Worm (Caenorhabditis elegans): ENCODE results near the gene snb-2.

Gene snb-2

DNA sequence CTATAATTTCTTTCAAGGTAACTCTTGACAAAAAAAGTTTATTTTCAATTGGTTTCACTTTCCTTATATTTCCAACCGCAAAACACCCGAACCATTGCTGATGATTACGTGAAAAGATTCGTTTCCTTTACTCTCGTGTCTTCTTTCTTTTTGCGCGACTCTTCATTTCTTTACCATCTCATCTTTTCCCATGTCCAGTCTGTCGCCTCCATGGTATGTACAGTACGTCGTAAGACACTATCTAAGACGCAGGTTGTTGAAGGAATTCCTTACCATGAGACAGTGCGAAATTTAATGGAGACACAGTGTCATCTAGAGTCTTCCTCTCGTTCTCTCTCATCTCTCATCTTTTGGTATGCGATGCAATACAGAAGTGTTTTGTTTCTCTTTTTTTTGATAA, 45.5 kb downstream of the snb-2 start:
- peak; percentile 15 for TF ChIP-seq repo-1 (tag; optimal IDR thresholded peaks at IDR 0.05)
- no peak for TF ChIP-seq madf-8 (GFP tag; conservative IDR thresholded peaks at IDR 0.05)
- no peak for TF ChIP-seq hsf-1 (GFP tag; IDR thresholded peaks at IDR 0.05)
- TF ChIP-seq mes-4 (tag; optimal IDR thresholded peaks at IDR 0.05): no peak
- TF ChIP-seq attf-5 (GFP tag; optimal IDR thresholded peaks at IDR 0.05): peak; percentile 48
- peak; percentile 59 for TF ChIP-seq nhr-80 (tag; optimal IDR thresholded peaks at IDR 0.05)
- TF ChIP-seq rpc-1 (optimal IDR thresholded peaks at IDR 0.05): no peak
- TF ChIP-seq rpc-1 (tag; optimal IDR thresholded peaks at IDR 0.05): no peak
- TF ChIP-seq let-607 (tag; optimal IDR thresholded peaks at IDR 0.05): peak in 1 of 2 experiments; percentile 14
- peak; percentile 12 for TF ChIP-seq lin-54 (GFP tag; optimal IDR thresholded peaks at IDR 0.05)
- peak; percentile 49 for TF ChIP-seq lin-40 (tag; optimal IDR thresholded peaks at IDR 0.05)
- peak; percentile 34 for TF ChIP-seq ceh-27 (GFP tag; optimal IDR thresholded peaks at IDR 0.05)
- TF ChIP-seq F52B5.7 (tag; optimal IDR thresholded peaks at IDR 0.05): no peak
- TF ChIP-seq somi-1 (GFP tag; optimal IDR thresholded peaks at IDR 0.05): peak; percentile 50
- TF ChIP-seq nfya-1 (tag; optimal IDR thresholded peaks at IDR 0.05; ENCODE audit: borderline replicate concordance, insufficient read depth): no peak
- TF ChIP-seq snpc-4 (GFP tag; optimal IDR thresholded peaks at IDR 0.05): no peak
- TF ChIP-seq snpc-4 (tag; optimal IDR thresholded peaks at IDR 0.05): peak in 1 of 4 experiments; percentile 29
- TF ChIP-seq cebp-1 (GFP tag; IDR thresholded peaks at IDR 0.05): no peak
- TF ChIP-seq cebp-1 (tag; optimal IDR thresholded peaks at IDR 0.05): peak; percentile 56
- TF ChIP-seq hmg-1.2 (GFP tag; IDR thresholded peaks at IDR 0.05): peak; percentile 66; the same call in 1 of the 2 replicates
- no peak for TF ChIP-seq F49E8.2 (tag; optimal IDR thresholded peaks at IDR 0.05; ENCODE audit: insufficient read depth)
- no peak for TF ChIP-seq ceh-100 (GFP tag; IDR thresholded peaks at IDR 0.05)
- TF ChIP-seq tbp1 (GFP tag; optimal IDR thresholded peaks at IDR 0.05): peak; percentile 20
- peak; percentile 9 for TF ChIP-seq ztf-18 (tag; optimal IDR thresholded peaks at IDR 0.05)
- peak; percentile 35; the same call in 1 of the 2 replicates for TF ChIP-seq dox-1 (GFP tag; IDR thresholded peaks at IDR 0.05)
- no peak for TF ChIP-seq nhr-179 (tag; optimal IDR thresholded peaks at IDR 0.05)
- no peak for TF ChIP-seq ceh-79 (tag; optimal IDR thresholded peaks at IDR 0.05)
- TF ChIP-seq ZK185.1 (tag; optimal IDR thresholded peaks at IDR 0.05; ENCODE audit: poor library complexity, severe bottlenecking): peak; percentile 43
- TF ChIP-seq Y56A3A.18 (GFP tag; IDR thresholded peaks at IDR 0.05): 0 out of 2 replicates have a peak, but pooled peaks have one; percentile 64
- no peak for TF ChIP-seq ztf-6 (GFP tag; IDR thresholded peaks at IDR 0.05)
- TF ChIP-seq unc-62 (GFP tag; optimal IDR thresholded peaks at IDR 0.05): peak; percentile 46

DNA sequence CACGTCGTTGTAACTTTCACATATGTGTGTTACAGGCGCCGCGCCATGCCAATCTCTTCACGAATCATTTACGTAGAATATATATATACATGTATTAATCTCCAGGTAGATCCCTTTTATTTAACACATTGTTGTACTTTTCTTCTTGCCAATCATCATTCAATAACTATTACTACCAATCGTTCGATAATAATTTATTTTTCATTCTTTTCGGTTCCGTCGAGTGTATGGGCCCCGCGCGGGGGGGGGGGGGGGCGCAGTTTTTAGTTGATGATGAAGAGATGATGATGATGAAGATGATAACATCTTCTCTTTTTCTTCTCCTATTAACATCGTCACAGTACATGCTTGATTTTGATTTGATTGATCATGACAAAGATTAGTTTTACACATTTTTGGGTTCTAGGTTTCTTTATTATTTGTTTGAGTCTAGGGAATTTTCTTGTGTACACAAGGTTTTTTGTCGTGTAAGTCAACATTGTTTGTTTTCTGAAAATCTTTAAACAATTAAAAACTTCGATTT, 46.4 kb downstream of the snb-2 start:
- TF ChIP-seq ceh-91 (GFP tag; IDR thresholded peaks at IDR 0.05): no peak
- no peak for TF ChIP-seq repo-1 (tag; optimal IDR thresholded peaks at IDR 0.05)
- TF ChIP-seq F52B5.7 (tag; optimal IDR thresholded peaks at IDR 0.05): no peak
- no peak for TF ChIP-seq nhr-179 (tag; optimal IDR thresholded peaks at IDR 0.05)
- no peak for TF ChIP-seq Y56A3A.18 (GFP tag; IDR thresholded peaks at IDR 0.05)
- TF ChIP-seq F22D6.2 (tag; optimal IDR thresholded peaks at IDR 0.05): no peak
- no peak for TF ChIP-seq madf-8 (GFP tag; conservative IDR thresholded peaks at IDR 0.05)
- no peak for TF ChIP-seq akir-1 (GFP tag; optimal IDR thresholded peaks at IDR 0.05)
- TF ChIP-seq hlh-26 (GFP tag; conservative IDR thresholded peaks at IDR 0.05): no peak
- no peak for TF ChIP-seq nfya-2 (GFP tag; IDR thresholded peaks at IDR 0.05)
- TF ChIP-seq ceh-79 (tag; optimal IDR thresholded peaks at IDR 0.05): no peak
- no peak for TF ChIP-seq lag-1 (GFP tag; IDR thresholded peaks at IDR 0.05)
- TF ChIP-seq ztf-18 (tag; optimal IDR thresholded peaks at IDR 0.05): no peak
- no peak for TF ChIP-seq ama-1 (optimal IDR thresholded peaks at IDR 0.05)
- TF ChIP-seq ama-1 (GFP tag; optimal IDR thresholded peaks at IDR 0.05): no peak
- no peak for TF ChIP-seq rcor-1 (GFP tag; IDR thresholded peaks at IDR 0.05)
- no peak for TF ChIP-seq K11D2.4 (GFP tag; IDR thresholded peaks at IDR 0.05)

All from whole organism, young adult.